Worm (Caenorhabditis elegans) whole organism, L4 larva: ENCODE measurements around the gene sel-7.

Experiments used
- aha-1 ChIP-seq: fragments of 150-350 bp; peaks from one replicate; lab custom pipeline; 2014; ENCODE audit warnings: missing biosample characterization, missing genetic modification characterization
- dpl-1 ChIP-seq: fragments of 150-350 bp; optimal IDR thresholded peaks from 2 replicates; lab custom pipeline; 2014; ENCODE audit warnings: missing biosample characterization, missing genetic modification reagents, missing genetic modification characterization
- jun-1 ChIP-seq: fragments of 150-350 bp; optimal IDR thresholded peaks from 2 replicates; lab custom pipeline; 2014; ENCODE audit warnings: missing biosample characterization, missing genetic modification reagents, missing genetic modification characterization
- lin-13 ChIP-seq: fragments of 150-350 bp; optimal IDR thresholded peaks from 2 replicates; lab custom pipeline; 2014; ENCODE audit warnings: missing biosample characterization, missing genetic modification reagents, missing genetic modification characterization
- lin-15B ChIP-seq: fragments of 150-350 bp; sonication (generic microtip); optimal IDR thresholded peaks from 3 replicates; lab custom pipeline; 2014; ENCODE audit warnings: missing biosample characterization, missing genetic modification characterization
- nhr-41 ChIP-seq: fragments of 200-800 bp; sonication (Bioruptor generic); IDR thresholded peaks from 2 replicates; pipeline ENCODE4 v1.3.6; 2022; ENCODE audit warnings: missing genetic modification reagents, missing genetic modification characterization, missing compliant biosample characterization
- spr-3 ChIP-seq: fragments of 200-800 bp; sonication (Bioruptor generic); optimal IDR thresholded peaks from 2 replicates; lab custom pipeline; 2018; ENCODE audit warnings: mild to moderate bottlenecking, missing genetic modification characterization, missing compliant biosample characterization
- zag-1 ChIP-seq: fragments of 150-350 bp; optimal IDR thresholded peaks from 2 replicates; lab custom pipeline; 2014; ENCODE audit warnings: missing biosample characterization, missing genetic modification characterization

DNA sequence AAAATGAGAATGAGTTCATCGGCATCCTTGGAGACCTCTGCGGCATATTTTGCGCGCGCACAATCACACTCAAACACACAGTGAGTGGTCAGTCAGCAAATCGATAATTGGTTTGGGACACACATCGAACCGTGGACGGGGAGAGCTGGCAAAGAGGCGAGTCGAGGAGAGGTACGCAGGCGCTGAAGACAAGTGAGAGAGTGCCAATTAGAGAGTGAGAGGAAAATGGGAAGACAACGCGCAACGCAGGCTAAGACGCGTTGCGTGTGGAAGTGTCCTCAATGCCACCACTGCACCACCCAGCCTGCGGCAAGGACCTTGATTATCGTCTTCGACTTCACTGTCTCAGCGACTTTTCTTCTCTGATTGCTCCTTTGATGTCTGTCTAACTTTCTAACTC is 43.1 kb downstream of the sel-7 start:
- TF ChIP-seq lin-15B (tag; lab: Kevin White, UChicago) (no peak), aha-1 (tag; lab: Kevin White, UChicago) (no peak), lin-13 (no peak), jun-1 (tag; lab: Kevin White, UChicago) (no peak), nhr-41 (GFP tag; lab: Robert Waterston, UW) (no peak), dpl-1 (peak; percentile 61), spr-3 (GFP tag; lab: Kevin White, UChicago) (no peak), zag-1 (no peak)
